Comparison of ENCODE assay signal across 1 fruit fly cellular context in genomic region chr2L:9989846-9990506, dm6.
A peak's percentile ranks its signal among the peaks of the same experiment; 100 is the strongest.
TF ChIP-seq lines count a peak whose summit lies in the region.

No protein-coding gene starts in this region.

TF ChIP-seq in whole organism, embryonic, 481 proteins besides CTCF, POLR2A, EP300 and RAD21 (continued from another document):
- TF ChIP-seq gfzf (GFP tag; optimal IDR thresholded peaks at IDR 0.05; lab: Kevin White, UChicago): no peak
- no peak for TF ChIP-seq CG11560 (tag; IDR thresholded peaks at IDR 0.05; lab: Robert Waterston, UW)
- TF ChIP-seq stc (GFP tag; IDR thresholded peaks at IDR 0.05; lab: Robert Waterston, UW): no peak
- TF ChIP-seq odd (GFP tag; optimal IDR thresholded peaks at IDR 0.05; lab: Kevin White, UChicago): no peak
- no peak for TF ChIP-seq repo (GFP tag; optimal IDR thresholded peaks at IDR 0.05; lab: Kevin White, UChicago)
- no peak for TF ChIP-seq abd-A (tag; optimal IDR thresholded peaks at IDR 0.05; lab: Kevin White, UChicago)
- peak; percentile 82 for TF ChIP-seq sens (GFP tag; lab: Kevin White, UChicago)
- no peak for TF ChIP-seq sob (GFP tag; IDR thresholded peaks at IDR 0.05; lab: Robert Waterston, UW)
- peak; percentile 15 for TF ChIP-seq CG7556 (GFP tag; optimal IDR thresholded peaks at IDR 0.05; lab: Kevin White, UChicago)
- TF ChIP-seq CG14710 (tag; optimal IDR thresholded peaks at IDR 0.05; lab: Kevin White, UChicago): peak; percentile 44
- peak; percentile 65; the same call in 2 of the 3 replicates for TF ChIP-seq zfh1 (GFP tag; IDR thresholded peaks at IDR 0.05; lab: Robert Waterston, UW)
- TF ChIP-seq Lim3 (GFP tag; IDR thresholded peaks at IDR 0.05; lab: Robert Waterston, UW): no peak
- no peak for TF ChIP-seq CG11398 (GFP tag; optimal IDR thresholded peaks at IDR 0.05; lab: Kevin White, UChicago)
- TF ChIP-seq prd (optimal IDR thresholded peaks at IDR 0.05; lab: Kevin White, UChicago): no peak
- peak; percentile 61; the same call in 1 of the 3 replicates for TF ChIP-seq prd (GFP tag; IDR thresholded peaks at IDR 0.05; lab: Robert Waterston, UW)
- TF ChIP-seq sens-2 (GFP tag; IDR thresholded peaks at IDR 0.05; lab: Robert Waterston, UW): peak; percentile 16; the same call in 1 of the 2 replicates
- TF ChIP-seq CG16815 (GFP tag; optimal IDR thresholded peaks at IDR 0.05; lab: Kevin White, UChicago): peak; percentile 20
- no peak for TF ChIP-seq en (GFP tag; optimal IDR thresholded peaks at IDR 0.05; lab: Kevin White, UChicago)
- TF ChIP-seq ara (GFP tag; IDR thresholded peaks at IDR 0.05; lab: Robert Waterston, UW): peak; percentile 55; the same call in 1 of the 2 replicates
- TF ChIP-seq CG2678 (tag; optimal IDR thresholded peaks at IDR 0.05; lab: Kevin White, UChicago): no peak
- TF ChIP-seq CHES-1-like (GFP tag; optimal IDR thresholded peaks at IDR 0.05; lab: Kevin White, UChicago): no peak
- TF ChIP-seq mirr (GFP tag; optimal IDR thresholded peaks at IDR 0.05; lab: Kevin White, UChicago): no peak
- TF ChIP-seq phol (tag; optimal IDR thresholded peaks at IDR 0.05; lab: Kevin White, UChicago): peak; percentile 26
- peak; percentile 65 for TF ChIP-seq dan (GFP tag; IDR thresholded peaks at IDR 0.05; lab: Robert Waterston, UW)
- TF ChIP-seq lov (optimal IDR thresholded peaks at IDR 0.05; lab: Kevin White, UChicago): no peak
- TF ChIP-seq lov (GFP tag; IDR thresholded peaks at IDR 0.05; lab: Robert Waterston, UW): peak; percentile 67; the same call in 1 of the 3 replicates
- TF ChIP-seq CG10431 (GFP tag; optimal IDR thresholded peaks at IDR 0.05; lab: Kevin White, UChicago): no peak
- peak; percentile 14; the same call in 1 of the 2 replicates for TF ChIP-seq CG8765 (GFP tag; IDR thresholded peaks at IDR 0.05; lab: Robert Waterston, UW)
- no peak for TF ChIP-seq bsh (GFP tag; optimal IDR thresholded peaks at IDR 0.05; lab: Kevin White, UChicago)
- TF ChIP-seq Dref (GFP tag; IDR thresholded peaks at IDR 0.05; lab: Robert Waterston, UW): no peak
- no peak for TF ChIP-seq gcm2 (GFP tag; optimal IDR thresholded peaks at IDR 0.05; lab: Kevin White, UChicago)
- TF ChIP-seq PHDP (tag; optimal IDR thresholded peaks at IDR 0.05; lab: Kevin White, UChicago): no peak
- no peak for TF ChIP-seq ab (GFP tag; optimal IDR thresholded peaks at IDR 0.05; lab: Kevin White, UChicago)
- no peak for TF ChIP-seq scrt (GFP tag; optimal IDR thresholded peaks at IDR 0.05; lab: Kevin White, UChicago)
- no peak for TF ChIP-seq vfl (GFP tag; optimal IDR thresholded peaks at IDR 0.05; lab: Kevin White, UChicago)
- TF ChIP-seq CG17328 (GFP tag; IDR thresholded peaks at IDR 0.05; lab: Robert Waterston, UW): peak; percentile 49
- no peak for TF ChIP-seq CG11695 (GFP tag; IDR thresholded peaks at IDR 0.05; lab: Robert Waterston, UW)
- peak; percentile 76 for TF ChIP-seq CG9727 (GFP tag; optimal IDR thresholded peaks at IDR 0.05; lab: Kevin White, UChicago)
- TF ChIP-seq Stat92E (GFP tag; optimal IDR thresholded peaks at IDR 0.05; lab: Kevin White, UChicago): no peak
- TF ChIP-seq CG5180 (GFP tag; optimal IDR thresholded peaks at IDR 0.05; lab: Kevin White, UChicago): no peak
- no peak for TF ChIP-seq CG8944 (GFP tag; optimal IDR thresholded peaks at IDR 0.05; lab: Kevin White, UChicago)
- no peak for TF ChIP-seq ATbp (GFP tag; optimal IDR thresholded peaks at IDR 0.05; lab: Kevin White, UChicago)
- TF ChIP-seq gem (tag; optimal IDR thresholded peaks at IDR 0.05; lab: Kevin White, UChicago): peak; percentile 48
- no peak for TF ChIP-seq chm (GFP tag; IDR thresholded peaks at IDR 0.05; lab: Robert Waterston, UW)
- TF ChIP-seq HLH3B (GFP tag; IDR thresholded peaks at IDR 0.05; lab: Robert Waterston, UW): no peak
- no peak for TF ChIP-seq CG32767 (GFP tag; IDR thresholded peaks at IDR 0.05; lab: Robert Waterston, UW)
- no peak for TF ChIP-seq Hand (GFP tag; optimal IDR thresholded peaks at IDR 0.05; lab: Kevin White, UChicago)
- TF ChIP-seq CG31224 (GFP tag; IDR thresholded peaks at IDR 0.05; lab: Robert Waterston, UW): no peak
